Worm (Caenorhabditis elegans) whole organism, L2 larva: ENCODE data around the gene crn-5.

Experiments used
- ama-1 ChIP-seq: fragments of 150-350 bp; optimal IDR thresholded peaks from 2 replicates; lab custom pipeline; 2018; ENCODE audit warnings: inconsistent platforms
- ceh-16 ChIP-seq: fragments of 150-350 bp; optimal IDR thresholded peaks from 2 replicates; lab custom pipeline; 2014; ENCODE audit warnings: missing biosample characterization, missing genetic modification characterization
- lsy-2 ChIP-seq, 2 experiments: fragments of 150-350 bp in 1 of 2; sonication (generic microtip) in 1 of 2; optimal IDR thresholded peaks; 2 replicates each; lab custom pipeline; 2014 to 2017; ENCODE audit warnings: missing biosample characterization in 2 of 2, missing genetic modification characterization in 2 of 2
- mdl-1 ChIP-seq, 2 experiments: fragments of 150-350 bp in 1 of 2; sonication (generic microtip) in 1 of 2; optimal IDR thresholded peaks; 2 replicates each; lab custom pipeline; 2017; ENCODE audit warnings: missing biosample characterization in 2 of 2, missing genetic modification characterization in 2 of 2
- nhr-129 ChIP-seq: fragments of 150-350 bp; optimal IDR thresholded peaks from 2 replicates; lab custom pipeline; 2014; ENCODE audit warnings: missing biosample characterization, missing genetic modification characterization
- nhr-237 ChIP-seq: fragments of 150-350 bp; optimal IDR thresholded peaks from 2 replicates; lab custom pipeline; 2014; ENCODE audit warnings: missing biosample characterization, missing genetic modification characterization
- nhr-25 ChIP-seq: fragments of 150-350 bp; sonication (generic microtip); optimal IDR thresholded peaks from 3 replicates; lab custom pipeline; 2014; ENCODE audit warnings: missing biosample characterization, missing genetic modification characterization
- sma-3 ChIP-seq: sonication (generic microtip); optimal IDR thresholded peaks from 2 replicates; lab custom pipeline; 2016; ENCODE audit warnings: missing genetic modification reagents, missing genetic modification characterization, missing compliant biosample characterization
- snpc-4 ChIP-seq: fragments of 150-350 bp; optimal IDR thresholded peaks from 2 replicates; lab custom pipeline; 2014; ENCODE audit warnings: missing biosample characterization, missing genetic modification characterization
- ztf-11 ChIP-seq: sonication (generic microtip); optimal IDR thresholded peaks from 2 replicates; lab custom pipeline; 2017; ENCODE audit warnings: missing biosample characterization, missing genetic modification characterization
- ztf-4 ChIP-seq: fragments of 150-350 bp; optimal IDR thresholded peaks from 2 replicates; lab custom pipeline; 2014; ENCODE audit warnings: missing biosample characterization, missing genetic modification characterization

- TF ChIP-seq sma-3 (GFP tag; lab: Kevin White, UChicago) (no peak), lsy-2 (tag; optimal IDR thresholded peaks at IDR 0.05; lab: Kevin White, UChicago) (no peak), nhr-237 (tag; lab: Kevin White, UChicago) (no peak), ztf-11 (no peak), nhr-129 (no peak), ztf-4 (no peak), ceh-16 (tag; lab: Kevin White, UChicago) (no peak), ama-1 (lab: Kevin White, UChicago) (no peak), mdl-1 (tag; optimal IDR thresholded peaks at IDR 0.05; lab: Kevin White, UChicago) (no peak), snpc-4 (tag; lab: Kevin White, UChicago) (no peak), nhr-25 (tag; lab: Kevin White, UChicago) (no peak)
These were observed 26.1 kb upstream of the crn-5 start for ce11 chrII:10566458-10566857.
